Worm (Caenorhabditis elegans) whole organism, L4 larva: ENCODE measurements around the gene T20B5.2.

ENCODE experiments used
- F37D6.2 ChIP-seq: sonication (generic microtip); optimal IDR thresholded peaks from 2 replicates; lab custom pipeline; 2016; ENCODE audit warnings: mild to moderate bottlenecking, missing genetic modification characterization, missing compliant biosample characterization
- R02D3.7 ChIP-seq: fragments of 150-350 bp; sonication (generic microtip); optimal IDR thresholded peaks from 3 replicates; lab custom pipeline; 2014; ENCODE audit warnings: missing biosample characterization, missing genetic modification characterization
- Y105C5A.15 ChIP-seq: fragments of 200-800 bp; sonication (Bioruptor generic); IDR thresholded peaks from 2 replicates; pipeline ENCODE4 v1.3.6; 2022; ENCODE audit warnings: missing genetic modification characterization, missing compliant biosample characterization
- ZK546.5 ChIP-seq, 2 experiments: sonication (generic microtip); optimal IDR thresholded peaks; 2 replicates each; lab custom pipeline; 2017; ENCODE audit warnings: missing biosample characterization in 2 of 2, missing genetic modification characterization in 2 of 2
- aha-1 ChIP-seq: fragments of 150-350 bp; peaks from one replicate; lab custom pipeline; 2014; ENCODE audit warnings: missing biosample characterization, missing genetic modification characterization
- aly-2 ChIP-seq: sonication (generic microtip); optimal IDR thresholded peaks from 2 replicates; lab custom pipeline; 2018; ENCODE audit warnings: missing biosample characterization, missing genetic modification characterization
- arid-1 ChIP-seq: fragments of 200-800 bp; sonication (Bioruptor generic); conservative IDR thresholded peaks from 2 replicates; pipeline ENCODE4 v1.3.6; 2022; ENCODE audit warnings: missing genetic modification reagents, missing genetic modification characterization, missing compliant biosample characterization
- ceh-28 ChIP-seq: fragments of 150-350 bp; optimal IDR thresholded peaks from 2 replicates; lab custom pipeline; 2014; ENCODE audit warnings: missing biosample characterization, missing genetic modification reagents, missing genetic modification characterization
- ceh-82 ChIP-seq: sonication (generic microtip); optimal IDR thresholded peaks from 2 replicates; lab custom pipeline; 2017; ENCODE audit warnings: missing biosample characterization, missing genetic modification characterization
- ctbp-1 ChIP-seq: fragments of 200-800 bp; sonication (Bioruptor generic); IDR thresholded peaks from 2 replicates; pipeline ENCODE4 v1.3.6; 2022; ENCODE audit warnings: missing genetic modification reagents, missing genetic modification characterization, missing compliant biosample characterization
- daf-12 ChIP-seq: fragments of 150-350 bp; optimal IDR thresholded peaks from 2 replicates; lab custom pipeline; 2014; ENCODE audit warnings: missing biosample characterization, missing genetic modification reagents, missing genetic modification characterization
- daf-16 ChIP-seq, 3 experiments: sonication (generic microtip); optimal IDR thresholded peaks; 2 replicates each; lab custom pipeline; 2016 to 2017; ENCODE audit warnings: missing genetic modification characterization in 3 of 3, missing genetic modification reagents in 3 of 3, mild to moderate bottlenecking in 2 of 3, missing compliant biosample characterization in 2 of 3, missing biosample characterization in 1 of 3, moderate library complexity in 1 of 3
- dmd-6 ChIP-seq: fragments of 200-800 bp; sonication (Bioruptor generic); IDR thresholded peaks from 2 replicates; pipeline ENCODE4 v1.3.6; 2022; ENCODE audit warnings: missing genetic modification reagents, missing genetic modification characterization, missing compliant biosample characterization
- egl-27 ChIP-seq: sonication (generic microtip); optimal IDR thresholded peaks from 3 replicates; lab custom pipeline; 2017; ENCODE audit warnings: missing biosample characterization, missing genetic modification reagents, missing genetic modification characterization
- fkh-10 ChIP-seq: fragments of 150-350 bp; optimal IDR thresholded peaks from 2 replicates; lab custom pipeline; 2014; ENCODE audit warnings: missing biosample characterization, missing genetic modification reagents, missing genetic modification characterization
- hif-1 ChIP-seq, 2 experiments: sonication (generic microtip); optimal IDR thresholded peaks; 2 replicates each; lab custom pipeline; 2016 to 2017; ENCODE audit warnings: missing compliant biosample characterization in 2 of 2, missing genetic modification characterization in 2 of 2, missing genetic modification reagents in 2 of 2, missing genotype in 2 of 2, mild to moderate bottlenecking in 1 of 2
- hlh-30 ChIP-seq: sonication (generic microtip); optimal IDR thresholded peaks from 2 replicates; lab custom pipeline; 2017; ENCODE audit warnings: antibody characterized with exemption, mild to moderate bottlenecking, missing genetic modification characterization, missing compliant biosample characterization; ENCODE audit not compliant: insufficient read depth
- hmg-1.1 ChIP-seq: fragments of 200-800 bp; sonication (Bioruptor generic); IDR thresholded peaks from 2 replicates; pipeline ENCODE4 v1.3.6; 2022; ENCODE audit warnings: missing genetic modification reagents, missing genetic modification characterization, missing compliant biosample characterization
- jun-1 ChIP-seq: fragments of 150-350 bp; optimal IDR thresholded peaks from 2 replicates; lab custom pipeline; 2014; ENCODE audit warnings: missing biosample characterization, missing genetic modification reagents, missing genetic modification characterization
- lim-7 ChIP-seq: fragments of 200-800 bp; sonication (Bioruptor generic); IDR thresholded peaks from 2 replicates; pipeline ENCODE4 v1.3.6; 2022; ENCODE audit warnings: missing genetic modification characterization, missing compliant biosample characterization
- lin-1 ChIP-seq: fragments of 200-800 bp; sonication (Bioruptor generic); IDR thresholded peaks from 2 replicates; pipeline ENCODE4 v1.3.6; 2022; ENCODE audit warnings: missing genetic modification reagents, missing genetic modification characterization, missing compliant biosample characterization
- lin-15B ChIP-seq: fragments of 150-350 bp; sonication (generic microtip); optimal IDR thresholded peaks from 3 replicates; lab custom pipeline; 2014; ENCODE audit warnings: missing biosample characterization, missing genetic modification characterization
- lin-39 ChIP-seq: fragments of 150-350 bp; optimal IDR thresholded peaks from 2 replicates; lab custom pipeline; 2014; ENCODE audit warnings: missing biosample characterization, missing genetic modification reagents, missing genetic modification characterization
- lsy-2 ChIP-seq, 2 experiments: fragments of 150-350 bp in 1 of 2; sonication (generic microtip) in 1 of 2; optimal IDR thresholded peaks; 2 replicates each; lab custom pipeline; 2014 to 2017; ENCODE audit warnings: missing biosample characterization in 2 of 2, missing genetic modification characterization in 2 of 2
- madf-5 ChIP-seq, 2 experiments: fragments of 200-800 bp; sonication (Bioruptor generic); IDR thresholded peaks; 2 replicates each; pipeline ENCODE4 v1.3.6; 2022; ENCODE audit warnings: missing compliant biosample characterization in 2 of 2, missing genetic modification characterization in 2 of 2
- madf-9 ChIP-seq: fragments of 200-800 bp; sonication (Bioruptor generic); conservative IDR thresholded peaks from 2 replicates; pipeline ENCODE4 v1.3.6; 2022; ENCODE audit warnings: missing genetic modification reagents, missing genetic modification characterization, missing compliant biosample characterization
- mdl-1 ChIP-seq, 2 experiments: fragments of 150-350 bp in 1 of 2; sonication (generic microtip) in 1 of 2; optimal IDR thresholded peaks; 2 replicates each; lab custom pipeline; 2014 to 2017; ENCODE audit warnings: missing biosample characterization in 2 of 2, missing genetic modification characterization in 2 of 2
- mep-1 ChIP-seq: fragments of 150-350 bp; sonication (generic microtip); optimal IDR thresholded peaks from 3 replicates; lab custom pipeline; 2014; ENCODE audit warnings: missing biosample characterization, missing genetic modification characterization
- mxl-3 ChIP-seq: fragments of 200-800 bp; sonication (Bioruptor generic); optimal IDR thresholded peaks from 2 replicates; lab custom pipeline; 2018; ENCODE audit warnings: mild to moderate bottlenecking, missing genetic modification characterization, missing compliant biosample characterization
- nhr-102 ChIP-seq: sonication (generic microtip); optimal IDR thresholded peaks from 2 replicates; lab custom pipeline; 2016; ENCODE audit warnings: mild to moderate bottlenecking, missing genetic modification characterization, moderate library complexity, missing compliant biosample characterization
- nhr-25 ChIP-seq: sonication (generic microtip); optimal IDR thresholded peaks from 2 replicates; lab custom pipeline; 2017; ENCODE audit warnings: missing genetic modification characterization, mild to moderate bottlenecking, missing compliant biosample characterization, antibody characterized with exemption, moderate library complexity, borderline replicate concordance; ENCODE audit not compliant: insufficient read depth
- nhr-28 ChIP-seq: fragments of 150-350 bp; optimal IDR thresholded peaks from 2 replicates; lab custom pipeline; 2014; ENCODE audit warnings: missing biosample characterization, missing genetic modification characterization
- nhr-41 ChIP-seq: fragments of 200-800 bp; sonication (Bioruptor generic); IDR thresholded peaks from 2 replicates; pipeline ENCODE4 v1.3.6; 2022; ENCODE audit warnings: missing genetic modification reagents, missing genetic modification characterization, missing compliant biosample characterization
- nhr-42 ChIP-seq: fragments of 200-800 bp; sonication (Bioruptor generic); IDR thresholded peaks from 2 replicates; pipeline ENCODE4 v1.3.6; 2022; ENCODE audit warnings: missing genetic modification characterization, missing compliant biosample characterization
- nhr-6 ChIP-seq: fragments of 150-350 bp; optimal IDR thresholded peaks from 2 replicates; lab custom pipeline; 2014; ENCODE audit warnings: missing biosample characterization, missing genetic modification characterization
- nhr-77 ChIP-seq: fragments of 150-350 bp; optimal IDR thresholded peaks from 2 replicates; lab custom pipeline; 2014; ENCODE audit warnings: missing biosample characterization, missing genetic modification characterization
- pha-4 ChIP-seq, 2 experiments: fragments of 150-350 bp in 1 of 2; fragments of 200-800 bp in 1 of 2; sonication (Bioruptor generic) in 1 of 2; IDR thresholded peaks in 1 of 2; optimal IDR thresholded peaks in 1 of 2; 2 replicates each; pipeline versions ENCODE4 v1.3.6 to Lab custom; 2014 to 2022; ENCODE audit warnings: missing genetic modification characterization in 2 of 2, missing genetic modification reagents in 2 of 2, missing biosample characterization in 1 of 2, missing compliant biosample characterization in 1 of 2
- php-3 ChIP-seq: fragments of 200-800 bp; sonication (Bioruptor generic); IDR thresholded peaks from 2 replicates; pipeline ENCODE4 v1.3.6; 2022; ENCODE audit warnings: missing genetic modification reagents, missing genetic modification characterization, missing compliant biosample characterization
- rbr-2 ChIP-seq: sonication (generic microtip); optimal IDR thresholded peaks from 2 replicates; lab custom pipeline; 2016; ENCODE audit warnings: missing genotype, missing genetic modification characterization, missing compliant biosample characterization
- sdz-12 ChIP-seq: fragments of 200-800 bp; sonication (Bioruptor generic); optimal IDR thresholded peaks from 2 replicates; lab custom pipeline; 2018; ENCODE audit warnings: mild to moderate bottlenecking, missing genetic modification characterization, missing compliant biosample characterization
- snpc-1.2 ChIP-seq: fragments of 200-800 bp; sonication (Bioruptor generic); IDR thresholded peaks from 2 replicates; pipeline ENCODE4 v1.3.6; 2022; ENCODE audit warnings: missing genetic modification reagents, missing genetic modification characterization, missing compliant biosample characterization
- snpc-4 ChIP-seq: fragments of 150-350 bp; optimal IDR thresholded peaks from 2 replicates; lab custom pipeline; 2014; ENCODE audit warnings: missing biosample characterization, missing genetic modification characterization
- unc-130 ChIP-seq: sonication (generic microtip); optimal IDR thresholded peaks from 2 replicates; lab custom pipeline; 2016; ENCODE audit warnings: missing genetic modification reagents, missing genetic modification characterization, missing compliant biosample characterization
- unc-62 ChIP-seq, 3 experiments: fragments of 150-350 bp in 1 of 3; sonication (generic microtip); optimal IDR thresholded peaks in 2 of 3; peaks in 1 of 3; 1 replicate in 1 of 3; 2 replicates in 2 of 3; lab custom pipeline; 2014 to 2017; ENCODE audit warnings: missing biosample characterization in 3 of 3, missing genetic modification characterization in 3 of 3, missing genetic modification reagents in 3 of 3, missing genotype in 1 of 3
- zfp-3 ChIP-seq: fragments of 200-800 bp; sonication (Bioruptor generic); conservative IDR thresholded peaks from 2 replicates; pipeline ENCODE4 v1.3.6; 2022; ENCODE audit warnings: missing genetic modification reagents, missing genetic modification characterization, missing compliant biosample characterization
- ztf-11 ChIP-seq: fragments of 150-350 bp; optimal IDR thresholded peaks from 2 replicates; lab custom pipeline; 2014; ENCODE audit warnings: missing biosample characterization, missing genetic modification characterization

Gene T20B5.2

DNA sequence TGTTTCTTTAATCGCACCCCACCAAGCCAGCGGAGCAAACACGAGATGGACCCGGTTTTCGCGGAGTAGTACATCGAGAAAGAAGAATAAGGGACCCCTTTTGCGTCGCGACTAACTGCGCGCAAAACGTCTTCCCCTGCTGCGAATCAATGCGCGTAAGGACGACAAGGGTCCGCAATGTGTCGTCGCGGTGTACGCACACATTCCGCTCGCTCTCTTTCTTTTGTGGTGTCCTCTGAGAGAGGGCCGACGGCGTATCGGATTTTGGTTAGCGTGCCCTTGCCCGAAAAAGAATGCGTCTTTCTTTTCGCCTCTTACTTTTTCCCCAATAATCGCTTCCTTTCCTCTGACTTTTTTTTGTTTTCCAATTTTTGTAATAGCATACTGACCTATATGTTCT lies 6.9 kb downstream of the T20B5.2 start:
- TF ChIP-seq F37D6.2 (tag; lab: Kevin White, UChicago) = peak; percentile 53
- peak; percentile 36 for TF ChIP-seq fkh-10
- 0 out of 4 replicates have a peak, but pooled peaks of 1 of the 2 experiments have one; percentile 58 for TF ChIP-seq madf-5 (GFP tag; IDR thresholded peaks at IDR 0.05; lab: Robert Waterston, UW)
- no peak for TF ChIP-seq nhr-6 (tag; lab: Kevin White, UChicago)
- peak in 1 of 2 experiments; percentile 79 for TF ChIP-seq mdl-1 (tag; optimal IDR thresholded peaks at IDR 0.05; lab: Kevin White, UChicago)
- no peak for TF ChIP-seq lin-1 (GFP tag; lab: Robert Waterston, UW)
- no peak for TF ChIP-seq ceh-82 (tag; lab: Kevin White, UChicago)
- no peak for TF ChIP-seq daf-12 (tag; lab: Kevin White, UChicago)
- peak; percentile 23 for TF ChIP-seq ceh-28
- peak; percentile 79 for TF ChIP-seq mep-1
- TF ChIP-seq arid-1 (GFP tag; lab: Robert Waterston, UW) = 0 out of 2 replicates have a peak, but pooled peaks have one; percentile 37
- peak; percentile 77; the same call in 1 of the 2 replicates for TF ChIP-seq nhr-42 (GFP tag; lab: Robert Waterston, UW)
- peak; percentile 81 for TF ChIP-seq rbr-2
- TF ChIP-seq lim-7 = 0 out of 2 replicates have a peak, but pooled peaks have one; percentile 23
- no peak for TF ChIP-seq Y105C5A.15 (GFP tag; lab: Robert Waterston, UW)
- TF ChIP-seq nhr-28 = peak; percentile 38
- no peak for TF ChIP-seq madf-9 (GFP tag; lab: Robert Waterston, UW)
- no peak for TF ChIP-seq pha-4 (GFP tag; IDR thresholded peaks at IDR 0.05; lab: Robert Waterston, UW)
- no peak for TF ChIP-seq pha-4 (tag; optimal IDR thresholded peaks at IDR 0.05; lab: Kevin White, UChicago)
- peak; percentile 84 for TF ChIP-seq ctbp-1 (GFP tag; lab: Robert Waterston, UW)
- peak; percentile 77 for TF ChIP-seq hlh-30 (tag; lab: Kevin White, UChicago)
- TF ChIP-seq unc-62 (GFP tag; optimal IDR thresholded peaks at IDR 0.05 in 1 of 2; lab: Kevin White, UChicago) = peak in 1 of 2 experiments; percentile 73
- no peak for TF ChIP-seq unc-62 (tag; optimal IDR thresholded peaks at IDR 0.05; lab: Kevin White, UChicago)
- TF ChIP-seq mxl-3 (GFP tag; lab: Kevin White, UChicago) = peak; percentile 67
- no peak for TF ChIP-seq ztf-11
- TF ChIP-seq aha-1 = peak; percentile 91
- peak; percentile 20 for TF ChIP-seq nhr-77 (tag; lab: Kevin White, UChicago)
- TF ChIP-seq dmd-6 (GFP tag; lab: Robert Waterston, UW) = 0 out of 2 replicates have a peak, but pooled peaks have one; percentile 34
- peak in 1 of 2 experiments; percentile 15 for TF ChIP-seq lsy-2 (tag; optimal IDR thresholded peaks at IDR 0.05; lab: Kevin White, UChicago)
- TF ChIP-seq hmg-1.1 = peak; percentile 88

DNA sequence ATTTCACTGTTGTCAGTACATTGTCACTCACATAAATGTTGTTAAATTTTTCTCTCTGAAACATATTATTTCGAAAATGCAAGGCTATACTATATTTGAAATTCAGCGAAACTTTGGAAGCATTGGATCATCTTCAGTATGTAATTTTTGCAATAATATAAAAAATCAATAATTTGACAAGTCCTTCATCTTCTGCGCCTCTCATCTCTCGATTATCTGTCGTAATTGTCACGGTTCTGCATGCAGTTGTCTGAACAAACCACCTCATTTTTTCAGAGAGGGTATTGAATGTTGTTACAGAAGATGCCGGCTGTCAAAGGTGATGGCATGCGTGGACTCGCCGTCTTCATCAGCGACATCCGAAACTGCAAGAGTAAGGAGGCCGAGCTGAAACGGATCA lies 7.4 kb downstream of the T20B5.2 start, which contains the start of gene apa-2:
TSS of gene apa-2 (plus strand) at position 301 of the 400 bp plus-strand sequence.
- TF ChIP-seq nhr-41 (GFP tag; lab: Robert Waterston, UW) (no peak), aly-2 (no peak), snpc-4 (no peak), ceh-28 (no peak), egl-27 (no peak)
- TF ChIP-seq, all 104 proteins: peak for 0

DNA sequence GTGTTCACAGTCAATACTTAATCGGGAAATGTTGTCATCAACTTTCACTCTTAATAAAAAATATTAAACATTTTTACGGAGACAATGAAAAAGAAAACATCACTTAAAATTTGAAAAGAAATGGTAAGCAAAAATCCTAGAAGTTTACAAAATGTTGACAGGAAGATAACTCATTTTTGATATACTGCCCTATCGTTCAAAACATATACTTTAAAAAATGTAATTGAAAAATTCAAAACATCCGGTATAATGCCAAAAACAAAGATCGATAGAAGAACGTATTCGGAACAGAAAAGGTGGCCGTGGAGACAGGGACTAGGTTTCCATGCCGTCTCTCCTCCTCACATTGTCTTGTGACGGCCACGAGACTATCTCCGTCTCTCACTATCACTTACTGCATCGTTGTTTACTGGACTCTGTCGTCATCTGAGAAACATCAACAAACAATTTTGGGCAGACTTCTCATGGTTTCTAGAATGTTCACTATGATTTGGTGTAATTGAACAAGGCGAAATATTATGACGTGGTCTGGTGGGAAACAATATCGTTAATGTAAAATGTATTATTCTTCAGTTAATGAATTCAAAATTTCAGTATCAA lies 16.5 kb downstream of the T20B5.2 start, which contains the start of gene oga-1:
TSS of gene oga-1 (minus strand) at position 51 of the 600 bp plus-strand sequence.
- TF ChIP-seq nhr-28 = no peak
- no peak for TF ChIP-seq nhr-77 (tag; lab: Kevin White, UChicago)
- no peak for TF ChIP-seq nhr-102
- TF ChIP-seq hif-1 (tag; optimal IDR thresholded peaks at IDR 0.05; lab: Kevin White, UChicago) = no peak
- no peak for TF ChIP-seq lin-39 (tag; lab: Kevin White, UChicago)
- TF ChIP-seq sdz-12 (GFP tag; lab: Kevin White, UChicago) = no peak
- TF ChIP-seq nhr-25 = no peak
- TF ChIP-seq snpc-1.2 (GFP tag; lab: Robert Waterston, UW) = no peak
- peak; percentile 99 for TF ChIP-seq hlh-30 (tag; lab: Kevin White, UChicago)
- TF ChIP-seq R02D3.7 (tag; lab: Kevin White, UChicago) = no peak
- TF ChIP-seq jun-1 (tag; lab: Kevin White, UChicago) = no peak
- TF ChIP-seq zfp-3 (GFP tag; lab: Robert Waterston, UW) = no peak
- no peak for TF ChIP-seq daf-16 (GFP tag; optimal IDR thresholded peaks at IDR 0.05; lab: Kevin White, UChicago)
- peak; percentile 98 for TF ChIP-seq daf-16 (tag; optimal IDR thresholded peaks at IDR 0.05; lab: Kevin White, UChicago)
- no peak for TF ChIP-seq lin-15B (tag; lab: Kevin White, UChicago)
- TF ChIP-seq madf-5 (GFP tag; IDR thresholded peaks at IDR 0.05; lab: Robert Waterston, UW) = no peak
- TF ChIP-seq mdl-1 (tag; optimal IDR thresholded peaks at IDR 0.05; lab: Kevin White, UChicago) = peak; percentile 90 to 97
- no peak for TF ChIP-seq php-3
- no peak for TF ChIP-seq unc-130 (GFP tag; lab: Kevin White, UChicago)
- no peak for TF ChIP-seq ZK546.5 (tag; optimal IDR thresholded peaks at IDR 0.05; lab: Kevin White, UChicago)
